Worm (Caenorhabditis elegans) whole organism, L1 larva: ENCODE results near the gene blos-7.

Experiments
- C16A3.4 ChIP-seq: fragments of 150-350 bp; optimal IDR thresholded peaks from 2 replicates; lab custom pipeline; 2014; ENCODE audit warnings: missing biosample characterization, missing genetic modification characterization
- blmp-1 ChIP-seq: fragments of 150-350 bp; optimal IDR thresholded peaks from 2 replicates; lab custom pipeline; 2014; ENCODE audit warnings: missing biosample characterization, missing genetic modification characterization
- dsc-1 ChIP-seq: sonication (generic microtip); optimal IDR thresholded peaks from 2 replicates; lab custom pipeline; 2016; ENCODE audit warnings: mild to moderate bottlenecking, missing genetic modification characterization, missing compliant biosample characterization
- mep-1 ChIP-seq: fragments of 150-350 bp; optimal IDR thresholded peaks from 2 replicates; lab custom pipeline; 2014; ENCODE audit warnings: missing biosample characterization, missing genetic modification characterization
- rnt-1 ChIP-seq: sonication (generic microtip); optimal IDR thresholded peaks from 2 replicates; lab custom pipeline; 2016; ENCODE audit warnings: mild to moderate bottlenecking, missing genetic modification characterization, moderate library complexity, missing compliant biosample characterization
- skn-1 ChIP-seq: fragments of 150-350 bp; optimal IDR thresholded peaks from 2 replicates; lab custom pipeline; 2014; ENCODE audit warnings: missing biosample characterization, missing genetic modification characterization
- unc-62 ChIP-seq: fragments of 150-350 bp; optimal IDR thresholded peaks from 2 replicates; lab custom pipeline; 2014; ENCODE audit warnings: missing biosample characterization, missing genetic modification reagents, missing genetic modification characterization
- ztf-4 ChIP-seq: fragments of 150-350 bp; optimal IDR thresholded peaks from 2 replicates; lab custom pipeline; 2014; ENCODE audit warnings: missing biosample characterization, missing genetic modification characterization

- no peak for TF ChIP-seq ztf-4 (tag; lab: Kevin White, UChicago)
- TF ChIP-seq blmp-1 (tag; lab: Kevin White, UChicago): no peak
- TF ChIP-seq C16A3.4 (tag; lab: Kevin White, UChicago): no peak
- TF ChIP-seq mep-1 (tag; lab: Kevin White, UChicago): no peak
- no peak for TF ChIP-seq unc-62 (GFP tag; lab: Kevin White, UChicago)
- no peak for TF ChIP-seq skn-1
- no peak for TF ChIP-seq rnt-1 (tag; lab: Kevin White, UChicago)
- no peak for TF ChIP-seq dsc-1 (tag; lab: Kevin White, UChicago)
Measured at ce11 chrIV:3604104-3604503, 21.4 kb upstream of the blos-7 start.
